Fruit fly (Drosophila melanogaster) whole organism, pupa: ENCODE results near the gene Nelf-E.

Experiments
- CG10348 ChIP-seq: fragments of 200-800 bp; sonication (Bioruptor generic); IDR thresholded peaks from 2 replicates; pipeline ENCODE4 v1.3.6; 2022; ENCODE audit warnings: missing biosample characterization, missing genetic modification characterization
- CG12605 ChIP-seq: fragments of 200-800 bp; sonication (Bioruptor generic); IDR thresholded peaks from 2 replicates; pipeline ENCODE4 v1.3.6; 2022; ENCODE audit warnings: missing biosample characterization, missing genetic modification characterization
- CG13204 ChIP-seq: fragments of 200-800 bp; sonication (Bioruptor generic); optimal IDR thresholded peaks from 2 replicates; lab custom pipeline; 2018; ENCODE audit warnings: missing biosample characterization, mild to moderate bottlenecking, missing genetic modification characterization, moderate library complexity
- CG14655 ChIP-seq: fragments of 200-800 bp; sonication (Bioruptor generic); optimal IDR thresholded peaks from 3 replicates; lab custom pipeline; 2017; ENCODE audit warnings: mild to moderate bottlenecking, missing biosample characterization, missing genetic modification reagents, missing genetic modification characterization
- CG15710 ChIP-seq: fragments of 200-800 bp; sonication (Bioruptor generic); optimal IDR thresholded peaks from 2 replicates; lab custom pipeline; 2018; ENCODE audit warnings: missing biosample characterization, mild to moderate bottlenecking, missing genetic modification characterization, moderate library complexity
- CG17806 ChIP-seq: fragments of 200-800 bp; sonication (Bioruptor generic); optimal IDR thresholded peaks from 2 replicates; lab custom pipeline; 2018; ENCODE audit warnings: missing biosample characterization, mild to moderate bottlenecking, missing genetic modification characterization, moderate library complexity
- CG32121 ChIP-seq: fragments of 200-800 bp; sonication (Bioruptor generic); IDR thresholded peaks from 2 replicates; pipeline ENCODE4 v1.3.6; 2022; ENCODE audit warnings: missing biosample characterization, missing genetic modification characterization
- CG34367 ChIP-seq: fragments of 200-800 bp; sonication (Bioruptor generic); optimal IDR thresholded peaks from 2 replicates; lab custom pipeline; 2018; ENCODE audit warnings: missing biosample characterization, mild to moderate bottlenecking, missing genetic modification characterization
- CG4496 ChIP-seq: fragments of 200-800 bp; sonication (Bioruptor generic); IDR thresholded peaks from 3 replicates; pipeline ENCODE4 v1.3.6; 2022; ENCODE audit warnings: missing biosample characterization, missing genetic modification characterization
- CG8159 ChIP-seq: fragments of 200-800 bp; sonication (Bioruptor generic); optimal IDR thresholded peaks from 3 replicates; lab custom pipeline; 2018; ENCODE audit warnings: missing biosample characterization, mild to moderate bottlenecking, missing genetic modification characterization, moderate library complexity
- CG8301 ChIP-seq: fragments of 200-800 bp; sonication (Bioruptor generic); optimal IDR thresholded peaks from 2 replicates; lab custom pipeline; 2018; ENCODE audit warnings: missing biosample characterization, mild to moderate bottlenecking, missing genetic modification characterization
- CG9948 ChIP-seq: fragments of 200-800 bp; sonication (Bioruptor generic); optimal IDR thresholded peaks from 2 replicates; lab custom pipeline; 2018; ENCODE audit warnings: missing biosample characterization, mild to moderate bottlenecking, missing genetic modification characterization, moderate library complexity
- D1 ChIP-seq: fragments of 200-800 bp; sonication (Bioruptor generic); optimal IDR thresholded peaks from 2 replicates; lab custom pipeline; 2018; ENCODE audit warnings: missing biosample characterization, mild to moderate bottlenecking, missing genetic modification characterization, moderate library complexity
- EcR ChIP-seq: fragments of 200-800 bp; sonication (Bioruptor generic); optimal IDR thresholded peaks from 3 replicates; lab custom pipeline; 2019; ENCODE audit warnings: missing biosample characterization, missing genetic modification characterization, mild to moderate bottlenecking, moderate library complexity, missing genetic modification reagents
- Ets98B ChIP-seq: fragments of 200-800 bp; sonication (Bioruptor generic); IDR thresholded peaks from 2 replicates; pipeline ENCODE4 v1.3.6; 2022; ENCODE audit warnings: missing biosample characterization, missing genetic modification characterization
- Pif1A ChIP-seq: fragments of 200-800 bp; sonication (Bioruptor generic); optimal IDR thresholded peaks from 3 replicates; lab custom pipeline; 2016; ENCODE audit warnings: missing biosample characterization, missing genetic modification characterization
- Pif1B ChIP-seq: fragments of 200-800 bp; sonication (Bioruptor generic); optimal IDR thresholded peaks from 3 replicates; lab custom pipeline; 2016; ENCODE audit warnings: missing biosample characterization, missing genetic modification characterization
- Snoo ChIP-seq: fragments of 200-800 bp; sonication (Bioruptor generic); optimal IDR thresholded peaks from 3 replicates; lab custom pipeline; 2017; ENCODE audit warnings: missing biosample characterization, mild to moderate bottlenecking, missing genetic modification characterization, inconsistent platforms
- fd96Ca ChIP-seq: fragments of 200-800 bp; sonication (Bioruptor generic); IDR thresholded peaks from 3 replicates; pipeline ENCODE4 v1.3.6; 2022; ENCODE audit warnings: missing biosample characterization, missing genetic modification characterization
- gl ChIP-seq: fragments of 200-800 bp; sonication (Bioruptor generic); optimal IDR thresholded peaks from 2 replicates; lab custom pipeline; 2018; ENCODE audit warnings: missing biosample characterization, mild to moderate bottlenecking, missing genetic modification characterization
- rn ChIP-seq: fragments of 200-800 bp; sonication (Bioruptor generic); IDR thresholded peaks from 2 replicates; pipeline ENCODE4 v1.3.6; 2022; ENCODE audit warnings: missing biosample characterization, missing genetic modification characterization

The Nelf-E gene

dm6 chr3L:8619588-8619987 is 18.9 kb upstream of the Nelf-E start, which contains the start of gene S-Lap2:
Gene S-Lap2, plus strand, starts transcription at chr3L:8619888.
- TF ChIP-seq CG34367 (tag; lab: Kevin White, UChicago) (no peak), D1 (tag; lab: Kevin White, UChicago) (no peak), CG17806 (tag; lab: Kevin White, UChicago) (no peak), Snoo (tag; lab: Kevin White, UChicago) (no peak), CG10348 (no peak), CG9948 (tag; lab: Kevin White, UChicago) (no peak), CG13204 (GFP tag; lab: Kevin White, UChicago) (no peak), Pif1A (GFP tag; lab: Kevin White, UChicago) (no peak), CG8159 (tag; lab: Kevin White, UChicago) (no peak), CG4496 (GFP tag; lab: Robert Waterston, UW) (no peak), CG12605 (GFP tag; lab: Robert Waterston, UW) (no peak), rn (GFP tag; lab: Robert Waterston, UW) (no peak), CG8301 (tag; lab: Kevin White, UChicago) (no peak), CG32121 (no peak), gl (tag; lab: Kevin White, UChicago) (no peak), EcR (GFP tag; lab: Kevin White, UChicago) (no peak)
- TF ChIP-seq, all 21 proteins: peak for 0

- TF ChIP-seq Pif1A (GFP tag; lab: Kevin White, UChicago) = no peak
- TF ChIP-seq CG34367 (tag; lab: Kevin White, UChicago) = no peak
- no peak for TF ChIP-seq Snoo (tag; lab: Kevin White, UChicago)
- TF ChIP-seq fd96Ca = no peak
- no peak for TF ChIP-seq Ets98B (GFP tag; lab: Robert Waterston, UW)
- TF ChIP-seq rn (GFP tag; lab: Robert Waterston, UW) = no peak
- no peak for TF ChIP-seq CG4496 (GFP tag; lab: Robert Waterston, UW)
- no peak for TF ChIP-seq CG9948 (tag; lab: Kevin White, UChicago)
- no peak for TF ChIP-seq CG12605 (GFP tag; lab: Robert Waterston, UW)
- TF ChIP-seq CG15710 (tag; lab: Kevin White, UChicago) = no peak
- no peak for TF ChIP-seq CG17806 (tag; lab: Kevin White, UChicago)
- TF ChIP-seq D1 (tag; lab: Kevin White, UChicago) = no peak
- no peak for TF ChIP-seq EcR (GFP tag; lab: Kevin White, UChicago)
- no peak for TF ChIP-seq CG10348
- TF ChIP-seq CG14655 (GFP tag; lab: Kevin White, UChicago) = no peak
- TF ChIP-seq CG8301 (tag; lab: Kevin White, UChicago) = no peak
These were observed 16.3 kb upstream of the Nelf-E start, which contains the start of gene S-Lap1 for dm6 chr3L:8616935-8617334. Gene S-Lap1, plus strand, starts transcription at chr3L:8617235.

dm6 chr3L:8607449-8607848 is 6.8 kb upstream of the Nelf-E start:
- TF ChIP-seq fd96Ca (peak; percentile 65; the same call in 2 of the 3 replicates), CG8301 (tag; lab: Kevin White, UChicago) (no peak), Ets98B (GFP tag; lab: Robert Waterston, UW) (no peak; the same call in 1 of the 2 replicates), rn (GFP tag; lab: Robert Waterston, UW) (no peak), gl (tag; lab: Kevin White, UChicago) (no peak), CG9948 (tag; lab: Kevin White, UChicago) (peak; percentile 40), CG14655 (GFP tag; lab: Kevin White, UChicago) (peak; percentile 36), EcR (GFP tag; lab: Kevin White, UChicago) (no peak), D1 (tag; lab: Kevin White, UChicago) (no peak), CG32121 (peak; percentile 42; the same call in 1 of the 2 replicates), CG34367 (tag; lab: Kevin White, UChicago) (no peak), CG8159 (tag; lab: Kevin White, UChicago) (peak; percentile 54), Pif1B (GFP tag; lab: Kevin White, UChicago) (no peak), CG15710 (tag; lab: Kevin White, UChicago) (peak; percentile 51), CG12605 (GFP tag; lab: Robert Waterston, UW) (0 out of 2 replicates have a peak, but pooled peaks have one; percentile 27), CG4496 (GFP tag; lab: Robert Waterston, UW) (0 out of 3 replicates have a peak, but pooled peaks have one; percentile 43), Pif1A (GFP tag; lab: Kevin White, UChicago) (peak; percentile 53)
- TF ChIP-seq, all 21 proteins: peak for 9

dm6 chr3L:8603880-8604692 is 3.4 kb upstream of the Nelf-E start, which contains the start of the genes CG5989 and CG6282:
Gene CG5989, minus strand, starts transcription at chr3L:8604149.
Gene CG6282, plus strand, starts transcription at chr3L:8604657.
- TF ChIP-seq CG12605 (GFP tag; lab: Robert Waterston, UW) (peak; percentile 37; the same call in 1 of the 2 replicates), CG8159 (tag; lab: Kevin White, UChicago) (peak; percentile 0), CG34367 (tag; lab: Kevin White, UChicago) (no peak), EcR (GFP tag; lab: Kevin White, UChicago) (peak; percentile 56), CG17806 (tag; lab: Kevin White, UChicago) (no peak)
- TF ChIP-seq, all 21 proteins: peak for 3

dm6 chr3L:8584086-8584485 is 16.6 kb downstream of the Nelf-E start:
- TF ChIP-seq CG10348 (no peak), CG13204 (GFP tag; lab: Kevin White, UChicago) (no peak), Snoo (tag; lab: Kevin White, UChicago) (no peak), fd96Ca (no peak), rn (GFP tag; lab: Robert Waterston, UW) (no peak), CG14655 (GFP tag; lab: Kevin White, UChicago) (no peak), CG32121 (no peak), CG12605 (GFP tag; lab: Robert Waterston, UW) (no peak), Ets98B (GFP tag; lab: Robert Waterston, UW) (no peak), CG17806 (tag; lab: Kevin White, UChicago) (no peak), Pif1B (GFP tag; lab: Kevin White, UChicago) (no peak), D1 (tag; lab: Kevin White, UChicago) (no peak), CG15710 (tag; lab: Kevin White, UChicago) (no peak), Pif1A (GFP tag; lab: Kevin White, UChicago) (no peak), gl (tag; lab: Kevin White, UChicago) (no peak), CG34367 (tag; lab: Kevin White, UChicago) (no peak), CG8159 (tag; lab: Kevin White, UChicago) (no peak), EcR (GFP tag; lab: Kevin White, UChicago) (no peak), CG4496 (GFP tag; lab: Robert Waterston, UW) (no peak)
